Worm (Caenorhabditis elegans) whole organism, L1 larva: ENCODE results near the gene nas-28.

Experiments
- C04F5.9 ChIP-seq: sonication (generic microtip); optimal IDR thresholded peaks from 2 replicates; lab custom pipeline; 2016; ENCODE audit warnings: missing genetic modification characterization, missing compliant biosample characterization
- ceh-8 ChIP-seq: fragments of 200-800 bp; sonication (Bioruptor generic); optimal IDR thresholded peaks from 2 replicates; lab custom pipeline; 2018; ENCODE audit warnings: mild to moderate bottlenecking, missing genetic modification characterization, moderate library complexity, missing compliant biosample characterization
- ceh-82 ChIP-seq, 3 experiments: fragments of 150-350 bp in 1 of 3; sonication (generic microtip) in 2 of 3; optimal IDR thresholded peaks; 2 replicates each; lab custom pipeline; 2014 to 2017; ENCODE audit warnings: missing biosample characterization in 3 of 3, missing genetic modification characterization in 3 of 3
- dpl-1 ChIP-seq, 3 experiments: fragments of 150-350 bp in 2 of 3; sonication (generic microtip) in 1 of 3; optimal IDR thresholded peaks; 2 replicates each; lab custom pipeline; 2014 to 2017; ENCODE audit warnings: missing biosample characterization in 3 of 3, missing genetic modification characterization in 3 of 3, missing genetic modification reagents in 3 of 3
- dsc-1 ChIP-seq: sonication (generic microtip); optimal IDR thresholded peaks from 2 replicates; lab custom pipeline; 2016; ENCODE audit warnings: mild to moderate bottlenecking, missing genetic modification characterization, missing compliant biosample characterization
- efl-1 ChIP-seq, 4 experiments: fragments of 150-350 bp; optimal IDR thresholded peaks in 3 of 4; peaks in 1 of 4; 1 replicate in 1 of 4; 2 replicates in 3 of 4; lab custom pipeline; 2014; ENCODE audit warnings: missing biosample characterization in 2 of 4, missing genetic modification characterization in 2 of 4, missing genetic modification reagents in 2 of 4
- ets-5 ChIP-seq: fragments of 200-800 bp; sonication (Bioruptor generic); IDR thresholded peaks from 2 replicates; pipeline ENCODE4 v1.3.6; 2022; ENCODE audit warnings: missing genetic modification characterization, missing compliant biosample characterization
- fkh-10 ChIP-seq: sonication (generic microtip); optimal IDR thresholded peaks from 2 replicates; lab custom pipeline; 2017; ENCODE audit warnings: missing biosample characterization, missing genetic modification reagents, missing genetic modification characterization
- fkh-4 ChIP-seq: sonication (generic microtip); optimal IDR thresholded peaks from 2 replicates; lab custom pipeline; 2016; ENCODE audit warnings: missing compliant biosample characterization, missing genetic modification characterization, borderline replicate concordance
- fkh-8 ChIP-seq: sonication (generic microtip); optimal IDR thresholded peaks from 2 replicates; lab custom pipeline; 2016; ENCODE audit warnings: mild to moderate bottlenecking, missing genetic modification characterization, missing compliant biosample characterization
- isw-1 ChIP-seq: fragments of 200-800 bp; sonication (Bioruptor generic); IDR thresholded peaks from 2 replicates; pipeline ENCODE4 v1.3.6; 2022; ENCODE audit warnings: missing genetic modification characterization, missing compliant biosample characterization
- lin-14 ChIP-seq: fragments of 200-800 bp; sonication (Bioruptor generic); optimal IDR thresholded peaks from 2 replicates; lab custom pipeline; 2018; ENCODE audit warnings: mild to moderate bottlenecking, missing genetic modification characterization, moderate library complexity, missing compliant biosample characterization
- lin-15B ChIP-seq: fragments of 150-350 bp; sonication (generic microtip); optimal IDR thresholded peaks from 3 replicates; lab custom pipeline; 2014; ENCODE audit warnings: missing biosample characterization, missing genetic modification characterization
- lin-35 ChIP-seq, 2 experiments: fragments of 150-350 bp; optimal IDR thresholded peaks; 2 replicates each; lab custom pipeline; 2014; ENCODE audit warnings: missing biosample characterization in 2 of 2, missing genetic modification characterization in 2 of 2, missing genetic modification reagents in 2 of 2
- lsy-2 ChIP-seq, 2 experiments: fragments of 150-350 bp; optimal IDR thresholded peaks; 2 replicates each; lab custom pipeline; 2014; ENCODE audit warnings: missing biosample characterization in 2 of 2, missing genetic modification characterization in 2 of 2
- mab-9 ChIP-seq: fragments of 200-800 bp; sonication (Bioruptor generic); IDR thresholded peaks from 2 replicates; pipeline ENCODE4 v1.3.6; 2022; ENCODE audit warnings: missing genetic modification reagents, missing genetic modification characterization, missing compliant biosample characterization
- mep-1 ChIP-seq: fragments of 150-350 bp; optimal IDR thresholded peaks from 2 replicates; lab custom pipeline; 2014; ENCODE audit warnings: missing biosample characterization, missing genetic modification characterization
- nhr-11 ChIP-seq: fragments of 150-350 bp; optimal IDR thresholded peaks from 2 replicates; lab custom pipeline; 2014; ENCODE audit warnings: missing biosample characterization, missing genetic modification characterization
- nhr-19 ChIP-seq: fragments of 200-800 bp; sonication (Bioruptor generic); conservative IDR thresholded peaks from 2 replicates; pipeline ENCODE4 v1.3.6; 2022; ENCODE audit warnings: missing genetic modification characterization, missing compliant biosample characterization
- nhr-28 ChIP-seq: fragments of 150-350 bp; optimal IDR thresholded peaks from 2 replicates; lab custom pipeline; 2014; ENCODE audit warnings: missing biosample characterization, missing genetic modification characterization
- nhr-47 ChIP-seq: sonication (generic microtip); optimal IDR thresholded peaks from 2 replicates; lab custom pipeline; 2016; ENCODE audit warnings: mild to moderate bottlenecking, missing genetic modification characterization, moderate library complexity, missing compliant biosample characterization
- nhr-71 ChIP-seq: sonication (generic microtip); optimal IDR thresholded peaks from 2 replicates; lab custom pipeline; 2016; ENCODE audit warnings: mild to moderate bottlenecking, missing genetic modification characterization, moderate library complexity, missing compliant biosample characterization
- pag-3 ChIP-seq: sonication (generic microtip); optimal IDR thresholded peaks from 2 replicates; lab custom pipeline; 2017; ENCODE audit warnings: missing genetic modification characterization, mild to moderate bottlenecking, missing compliant biosample characterization, antibody characterized with exemption, borderline replicate concordance; ENCODE audit not compliant: insufficient read depth
- rnt-1 ChIP-seq: sonication (generic microtip); optimal IDR thresholded peaks from 2 replicates; lab custom pipeline; 2016; ENCODE audit warnings: mild to moderate bottlenecking, missing genetic modification characterization, moderate library complexity, missing compliant biosample characterization
- snu-23 ChIP-seq: sonication (generic microtip); optimal IDR thresholded peaks from 2 replicates; lab custom pipeline; 2016; ENCODE audit warnings: missing genetic modification characterization, missing compliant biosample characterization
- sptf-1 ChIP-seq: fragments of 150-350 bp; optimal IDR thresholded peaks from 2 replicates; lab custom pipeline; 2014; ENCODE audit warnings: missing biosample characterization, missing genetic modification characterization
- swsn-7 ChIP-seq: sonication (generic microtip); optimal IDR thresholded peaks from 2 replicates; lab custom pipeline; 2016; ENCODE audit warnings: missing genetic modification characterization, missing compliant biosample characterization
- unc-130 ChIP-seq: fragments of 150-350 bp; optimal IDR thresholded peaks from 2 replicates; lab custom pipeline; 2017; ENCODE audit warnings: missing biosample characterization, missing genetic modification characterization, inconsistent platforms
- unc-30 ChIP-seq: sonication (generic microtip); optimal IDR thresholded peaks from 2 replicates; lab custom pipeline; 2017; ENCODE audit warnings: missing biosample characterization, missing genetic modification characterization
- unc-86 ChIP-seq: sonication (generic microtip); optimal IDR thresholded peaks from 2 replicates; lab custom pipeline; 2016; ENCODE audit warnings: missing genetic modification characterization, missing compliant biosample characterization
- unc-98 ChIP-seq: fragments of 200-800 bp; sonication (Bioruptor generic); IDR thresholded peaks from 2 replicates; pipeline ENCODE4 v1.3.6; 2022; ENCODE audit warnings: missing genetic modification characterization, missing compliant biosample characterization

nas-28 gene

DNA sequence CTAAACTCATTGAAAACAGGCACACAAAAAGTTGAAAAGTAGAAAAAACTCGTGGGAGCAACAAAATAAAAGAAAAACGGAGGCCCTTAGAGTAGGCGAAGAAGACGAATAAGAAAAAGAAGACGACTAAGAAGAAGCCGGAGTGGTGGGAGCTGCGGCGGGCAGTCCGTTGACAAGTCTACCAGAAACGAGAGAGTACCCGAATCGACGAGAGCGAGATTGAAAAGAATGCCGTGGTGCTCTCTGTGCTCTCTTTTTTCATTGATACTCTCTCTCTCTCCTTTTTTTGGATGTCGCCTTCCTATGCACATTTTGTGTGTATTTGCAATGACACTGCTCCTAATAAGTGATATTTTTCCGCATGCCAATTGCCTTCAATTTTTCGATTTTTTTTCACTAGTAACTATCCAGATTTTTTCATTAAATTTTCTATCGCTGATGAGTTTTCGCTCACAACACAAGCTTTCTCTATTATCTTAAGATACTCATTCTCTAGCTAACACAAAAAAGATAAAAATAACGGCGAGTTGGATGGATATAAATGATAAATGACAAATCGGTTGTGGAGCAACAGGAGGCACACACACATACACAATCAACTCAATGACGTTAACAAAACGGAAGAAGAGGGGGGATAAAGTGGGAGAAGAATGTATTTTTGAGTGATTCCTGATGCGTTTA lies 42.9 kb downstream of the nas-28 start:
- TF ChIP-seq unc-98 (GFP tag; lab: Robert Waterston, UW) = no peak
- no peak for TF ChIP-seq nhr-11 (tag; lab: Kevin White, UChicago)
- no peak for TF ChIP-seq nhr-19 (GFP tag; lab: Robert Waterston, UW)
- TF ChIP-seq ceh-82 (tag; optimal IDR thresholded peaks at IDR 0.05; lab: Kevin White, UChicago) = peak in 1 of 3 experiments; percentile 53
- TF ChIP-seq lin-35 (GFP tag; optimal IDR thresholded peaks at IDR 0.05; lab: Kevin White, UChicago) = peak in 1 of 2 experiments; percentile 34
- TF ChIP-seq nhr-47 (tag; lab: Kevin White, UChicago) = peak; percentile 26
- peak; percentile 42 for TF ChIP-seq rnt-1 (tag; lab: Kevin White, UChicago)
- peak; percentile 6 to 36 for TF ChIP-seq lsy-2 (tag; optimal IDR thresholded peaks at IDR 0.05; lab: Kevin White, UChicago)
- TF ChIP-seq fkh-4 (tag; lab: Kevin White, UChicago) = no peak
- TF ChIP-seq fkh-10 (GFP tag; lab: Kevin White, UChicago) = peak; percentile 11
- no peak for TF ChIP-seq dpl-1 (GFP tag; optimal IDR thresholded peaks at IDR 0.05; lab: Kevin White, UChicago)
- TF ChIP-seq ets-5 (GFP tag; lab: Robert Waterston, UW) = no peak
- TF ChIP-seq fkh-8 (tag; lab: Kevin White, UChicago) = peak; percentile 20
- no peak for TF ChIP-seq C04F5.9 (tag; lab: Kevin White, UChicago)
- TF ChIP-seq lin-14 (GFP tag; lab: Kevin White, UChicago) = peak; percentile 79
- peak; percentile 7 for TF ChIP-seq nhr-71 (tag; lab: Kevin White, UChicago)
- TF ChIP-seq efl-1 (optimal IDR thresholded peaks at IDR 0.05; lab: Kevin White, UChicago) = peak in 1 of 2 experiments; percentile 7
- peak in 1 of 2 experiments; percentile 93 for TF ChIP-seq efl-1 (GFP tag; optimal IDR thresholded peaks at IDR 0.05 in 1 of 2; lab: Kevin White, UChicago)
- peak; percentile 4 for TF ChIP-seq unc-86 (tag; lab: Kevin White, UChicago)
- peak; percentile 35 for TF ChIP-seq dsc-1 (tag; lab: Kevin White, UChicago)
- peak; percentile 13 for TF ChIP-seq mep-1 (tag; lab: Kevin White, UChicago)
- no peak for TF ChIP-seq sptf-1 (tag; lab: Kevin White, UChicago)
- peak; percentile 18 for TF ChIP-seq swsn-7 (tag; lab: Kevin White, UChicago)
- peak; percentile 4 for TF ChIP-seq snu-23 (GFP tag; lab: Kevin White, UChicago)

DNA sequence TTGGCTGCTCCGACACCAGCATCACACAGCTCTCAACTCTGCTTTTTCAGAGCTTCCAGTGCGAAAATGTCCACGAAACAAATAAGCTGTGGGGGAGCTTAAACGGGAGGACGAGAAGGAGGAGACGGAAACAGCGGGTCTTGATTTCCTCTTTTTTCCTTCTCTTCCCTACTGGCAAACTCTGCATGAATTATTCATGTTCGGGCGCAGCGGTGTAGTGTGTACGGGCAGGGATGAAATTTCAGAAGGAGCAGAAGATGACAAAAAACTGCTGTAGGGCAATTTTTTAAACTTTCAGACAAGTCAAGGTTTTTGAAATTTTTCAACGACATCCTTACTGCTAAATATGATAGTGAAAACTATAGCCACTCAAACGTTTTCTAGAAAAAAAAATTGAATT lies 43.7 kb downstream of the nas-28 start:
- no peak for TF ChIP-seq lin-15B (tag; lab: Kevin White, UChicago)
- peak; percentile 6; the same call in 1 of the 2 replicates for TF ChIP-seq mab-9 (GFP tag; lab: Robert Waterston, UW)
- peak; percentile 92 for TF ChIP-seq unc-86 (tag; lab: Kevin White, UChicago)
- no peak for TF ChIP-seq ceh-8
- no peak for TF ChIP-seq isw-1
- TF ChIP-seq mep-1 (tag; lab: Kevin White, UChicago) = no peak
- TF ChIP-seq nhr-28 (tag; lab: Kevin White, UChicago) = no peak
- TF ChIP-seq unc-30 (tag; lab: Kevin White, UChicago) = no peak
- TF ChIP-seq rnt-1 (tag; lab: Kevin White, UChicago) = no peak
- peak; percentile 9 for TF ChIP-seq fkh-8 (tag; lab: Kevin White, UChicago)
- TF ChIP-seq unc-130 (tag; lab: Kevin White, UChicago) = no peak
- peak; percentile 27 for TF ChIP-seq lin-14 (GFP tag; lab: Kevin White, UChicago)

DNA sequence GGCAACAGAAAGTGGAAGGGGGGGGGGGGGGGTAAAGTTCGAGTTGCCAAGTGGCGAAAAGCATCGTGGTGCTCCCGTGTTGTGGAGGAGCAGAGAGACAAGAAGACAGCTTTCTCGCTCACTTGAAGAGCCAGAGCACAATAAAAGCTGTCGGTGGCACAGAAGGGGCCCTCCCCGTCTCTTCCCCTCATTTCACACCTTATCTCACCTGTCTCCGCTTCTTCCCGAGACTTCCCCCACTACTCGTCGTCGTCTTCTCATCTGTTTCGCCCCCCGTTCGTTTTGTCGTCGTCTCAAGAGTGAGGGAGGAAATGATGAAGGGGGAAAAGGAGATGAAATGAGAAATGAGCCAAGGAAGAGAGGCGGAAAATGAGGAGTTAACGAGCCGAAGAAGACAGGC lies 44.6 kb downstream of the nas-28 start:
- TF ChIP-seq nhr-71 (tag; lab: Kevin White, UChicago) (peak; percentile 56), rnt-1 (tag; lab: Kevin White, UChicago) (peak; percentile 50), dsc-1 (tag; lab: Kevin White, UChicago) (peak; percentile 18), fkh-10 (GFP tag; lab: Kevin White, UChicago) (no peak), efl-1 (optimal IDR thresholded peaks at IDR 0.05; lab: Kevin White, UChicago) (no peak), efl-1 (GFP tag; optimal IDR thresholded peaks at IDR 0.05 in 1 of 2; lab: Kevin White, UChicago) (peak in 1 of 2 experiments; percentile 22), snu-23 (GFP tag; lab: Kevin White, UChicago) (peak; percentile 6), fkh-8 (tag; lab: Kevin White, UChicago) (peak; percentile 11), ceh-8 (no peak), mep-1 (tag; lab: Kevin White, UChicago) (no peak), nhr-47 (tag; lab: Kevin White, UChicago) (peak; percentile 18), lin-14 (GFP tag; lab: Kevin White, UChicago) (peak; percentile 86), pag-3 (tag; lab: Kevin White, UChicago) (peak; percentile 62), nhr-19 (GFP tag; lab: Robert Waterston, UW) (peak; percentile 39; the same call in 1 of the 2 replicates)
